Fruit fly (Drosophila melanogaster) whole organism, embryonic: ENCODE measurements around the gene CG18765.

Experiments
- Ada2b ChIP-seq: fragments of 200-800 bp; sonication (Bioruptor generic); IDR thresholded peaks from 2 replicates; pipeline ENCODE4 v1.3.6; 2022; ENCODE audit warnings: missing biosample characterization, missing genetic modification characterization
- B-H1 ChIP-seq: fragments of 200-800 bp; sonication (Bioruptor generic); IDR thresholded peaks from 3 replicates; pipeline ENCODE4 v1.3.6; 2022; ENCODE audit warnings: missing biosample characterization, missing genetic modification characterization
- B-H2 ChIP-seq: fragments of 200-800 bp; sonication (Bioruptor generic); optimal IDR thresholded peaks from 2 replicates; lab custom pipeline; 2018; ENCODE audit warnings: missing biosample characterization, mild to moderate bottlenecking, missing genetic modification characterization
- CG11093 ChIP-seq: fragments of 200-800 bp; sonication (Bioruptor generic); IDR thresholded peaks from 3 replicates; pipeline ENCODE4 v1.3.6; 2022; ENCODE audit warnings: missing biosample characterization, missing genetic modification characterization
- CG11398 ChIP-seq: fragments of 200-800 bp; sonication (Bioruptor generic); optimal IDR thresholded peaks from 2 replicates; lab custom pipeline; 2016; ENCODE audit warnings: missing biosample characterization, missing genetic modification characterization
- CG11696 ChIP-seq: fragments of 200-800 bp; sonication (Bioruptor generic); IDR thresholded peaks from 2 replicates; pipeline ENCODE4 v1.3.6; 2022; ENCODE audit warnings: missing biosample characterization, missing genetic modification characterization
- CG12104 ChIP-seq: fragments of 200-800 bp; sonication (Bioruptor generic); optimal IDR thresholded peaks from 3 replicates; lab custom pipeline; 2016; ENCODE audit warnings: missing biosample characterization, missing genetic modification characterization
- CG13123 ChIP-seq: fragments of 200-800 bp; sonication (Bioruptor generic); optimal IDR thresholded peaks from 2 replicates; lab custom pipeline; 2016; ENCODE audit warnings: missing biosample characterization, missing genetic modification characterization
- CG15073 ChIP-seq: fragments of 200-800 bp; sonication (Bioruptor generic); optimal IDR thresholded peaks from 2 replicates; lab custom pipeline; 2016; ENCODE audit warnings: missing biosample characterization, missing genetic modification characterization
- CG15269 ChIP-seq: fragments of 200-800 bp; sonication (Bioruptor generic); optimal IDR thresholded peaks from 2 replicates; lab custom pipeline; 2018; ENCODE audit warnings: missing biosample characterization, mild to moderate bottlenecking, missing genetic modification characterization, moderate library complexity
- CG1603 ChIP-seq: fragments of 200-800 bp; sonication (Bioruptor generic); optimal IDR thresholded peaks from 2 replicates; lab custom pipeline; 2019; ENCODE audit warnings: missing biosample characterization, mild to moderate bottlenecking, missing genetic modification characterization, moderate library complexity
- CG17912 ChIP-seq: fragments of 200-800 bp; sonication (Bioruptor generic); optimal IDR thresholded peaks from 2 replicates; lab custom pipeline; 2018; ENCODE audit warnings: missing biosample characterization, mild to moderate bottlenecking, missing genetic modification characterization
- CG18476 ChIP-seq: fragments of 200-800 bp; sonication (Bioruptor generic); optimal IDR thresholded peaks from 2 replicates; lab custom pipeline; 2016; ENCODE audit warnings: missing biosample characterization, mild to moderate bottlenecking, missing genetic modification characterization
- CG18599 ChIP-seq: fragments of 200-800 bp; sonication (Bioruptor generic); optimal IDR thresholded peaks from 3 replicates; lab custom pipeline; 2017; ENCODE audit warnings: missing biosample characterization, missing genetic modification characterization, mild to moderate bottlenecking, moderate library complexity, missing genetic modification reagents
- CG3163 ChIP-seq: fragments of 200-800 bp; sonication (Bioruptor generic); optimal IDR thresholded peaks from 3 replicates; lab custom pipeline; 2016; ENCODE audit warnings: missing biosample characterization, missing genetic modification characterization
- CG4328 ChIP-seq: fragments of 200-800 bp; sonication (Bioruptor generic); optimal IDR thresholded peaks from 3 replicates; lab custom pipeline; 2017; ENCODE audit warnings: missing biosample characterization, missing genetic modification reagents, missing genetic modification characterization
- CG4424 ChIP-seq: fragments of 200-800 bp; sonication (Bioruptor generic); optimal IDR thresholded peaks from 3 replicates; lab custom pipeline; 2016; ENCODE audit warnings: missing biosample characterization, missing genetic modification characterization
- CG4854 ChIP-seq: fragments of 200-800 bp; sonication (Bioruptor generic); optimal IDR thresholded peaks from 2 replicates; lab custom pipeline; 2016; ENCODE audit warnings: missing biosample characterization, missing genetic modification characterization, inconsistent platforms
- CG5180 ChIP-seq: fragments of 200-800 bp; sonication (Bioruptor generic); optimal IDR thresholded peaks from 3 replicates; lab custom pipeline; 2017; ENCODE audit warnings: missing biosample characterization, missing genetic modification characterization, mild to moderate bottlenecking, moderate library complexity, missing genetic modification reagents
- CG6683 ChIP-seq: fragments of 200-800 bp; sonication (Bioruptor generic); optimal IDR thresholded peaks from 2 replicates; lab custom pipeline; 2017; ENCODE audit warnings: missing biosample characterization, mild to moderate bottlenecking, missing genetic modification characterization, missing genetic modification reagents
- CG6689 ChIP-seq: fragments of 200-800 bp; sonication (Bioruptor generic); IDR thresholded peaks from 2 replicates; pipeline ENCODE4 v1.3.6; 2022; ENCODE audit warnings: missing biosample characterization, missing genetic modification characterization
- CG7357 ChIP-seq: fragments of 200-800 bp; sonication (Bioruptor generic); IDR thresholded peaks from 3 replicates; pipeline ENCODE4 v1.3.6; 2022; ENCODE audit warnings: missing biosample characterization, missing genetic modification characterization
- CG7839 ChIP-seq: fragments of 200-800 bp; sonication (Bioruptor generic); optimal IDR thresholded peaks from 3 replicates; lab custom pipeline; 2018; ENCODE audit warnings: missing biosample characterization, mild to moderate bottlenecking, missing genetic modification characterization, moderate library complexity
- CG8359 ChIP-seq: fragments of 200-800 bp; sonication (Bioruptor generic); optimal IDR thresholded peaks from 2 replicates; lab custom pipeline; 2017; ENCODE audit warnings: missing biosample characterization, mild to moderate bottlenecking, missing genetic modification characterization, borderline replicate concordance
- CG9609 ChIP-seq: fragments of 200-800 bp; sonication (Bioruptor generic); optimal IDR thresholded peaks from 3 replicates; lab custom pipeline; 2016; ENCODE audit warnings: missing biosample characterization, missing genetic modification characterization
- CrebB ChIP-seq: fragments of 200-800 bp; sonication (Bioruptor generic); optimal IDR thresholded peaks from 3 replicates; lab custom pipeline; 2018; ENCODE audit warnings: missing biosample characterization, mild to moderate bottlenecking, missing genetic modification characterization
- Dbx ChIP-seq: fragments of 200-800 bp; sonication (Bioruptor generic); IDR thresholded peaks from 3 replicates; pipeline ENCODE4 v1.3.6; 2022; ENCODE audit warnings: missing biosample characterization, missing genetic modification characterization
- Gsc ChIP-seq: fragments of 200-800 bp; sonication (Bioruptor generic); IDR thresholded peaks from 2 replicates; pipeline ENCODE4 v1.3.6; 2022; ENCODE audit warnings: missing biosample characterization, missing genetic modification characterization
- Gug ChIP-seq: fragments of 200-800 bp; sonication (Bioruptor generic); IDR thresholded peaks from 4 replicates; pipeline ENCODE4 v1.3.6; 2022; ENCODE audit warnings: missing biosample characterization, missing genetic modification characterization
- NfI ChIP-seq: fragments of 200-800 bp; sonication (Bioruptor generic); optimal IDR thresholded peaks from 3 replicates; lab custom pipeline; 2018; ENCODE audit warnings: missing biosample characterization, mild to moderate bottlenecking, missing genetic modification characterization, moderate library complexity
- Oaz ChIP-seq: fragments of 200-800 bp; sonication (Bioruptor generic); IDR thresholded peaks from 2 replicates; pipeline ENCODE4 v1.3.6; 2022; ENCODE audit warnings: missing biosample characterization, missing genetic modification characterization
- PHDP ChIP-seq: fragments of 200-800 bp; sonication (Bioruptor generic); optimal IDR thresholded peaks from 3 replicates; lab custom pipeline; 2018; ENCODE audit warnings: missing biosample characterization, mild to moderate bottlenecking, missing genetic modification characterization, moderate library complexity
- Stat92E ChIP-seq, 3 experiments: fragments of >200 bp in 2 of 3; fragments of 200-800 bp in 1 of 3; sonication (Bioruptor generic) in 1 of 3; optimal IDR thresholded peaks; 2 replicates each; lab custom pipeline; 2017 to 2019; ENCODE audit warnings: missing biosample characterization in 3 of 3, missing genetic modification characterization in 3 of 3, mild to moderate bottlenecking in 1 of 3, moderate library complexity in 1 of 3
- YL-1 ChIP-seq: fragments of 200-800 bp; sonication (Bioruptor generic); optimal IDR thresholded peaks from 3 replicates; lab custom pipeline; 2017; ENCODE audit warnings: missing biosample characterization, mild to moderate bottlenecking, missing genetic modification characterization
- ara ChIP-seq: fragments of 200-800 bp; sonication (Bioruptor generic); IDR thresholded peaks from 2 replicates; pipeline ENCODE4 v1.3.6; 2022; ENCODE audit warnings: missing biosample characterization, missing genetic modification characterization
- az2 ChIP-seq: fragments of 200-800 bp; sonication (Bioruptor generic); optimal IDR thresholded peaks from 3 replicates; lab custom pipeline; 2016; ENCODE audit warnings: missing biosample characterization, missing genetic modification characterization
- chinmo ChIP-seq: fragments of 200-800 bp; sonication (Bioruptor generic); IDR thresholded peaks from 4 replicates; pipeline ENCODE4 v1.3.6; 2022; ENCODE audit warnings: missing biosample characterization, missing genetic modification characterization; ENCODE audit not compliant: partially characterized antibody
- danr ChIP-seq: fragments of 200-800 bp; sonication (Bioruptor generic); IDR thresholded peaks from 2 replicates; pipeline ENCODE4 v1.3.6; 2022; ENCODE audit warnings: missing biosample characterization, missing genetic modification characterization
- dati ChIP-seq: fragments of 200-800 bp; sonication (Bioruptor generic); IDR thresholded peaks from 2 replicates; pipeline ENCODE4 v1.3.6; 2022; ENCODE audit warnings: missing biosample characterization, missing genetic modification characterization
- disco-r ChIP-seq: fragments of 200-800 bp; sonication (Bioruptor generic); optimal IDR thresholded peaks from 2 replicates; lab custom pipeline; 2016; ENCODE audit warnings: missing biosample characterization, missing genetic modification characterization
- dysf ChIP-seq: fragments of 200-800 bp; sonication (Bioruptor generic); IDR thresholded peaks from 3 replicates; pipeline ENCODE4 v1.3.6; 2022; ENCODE audit warnings: missing biosample characterization, missing genetic modification characterization
- gro ChIP-seq: fragments of 200-800 bp; sonication (Bioruptor generic); optimal IDR thresholded peaks from 2 replicates; lab custom pipeline; 2016; ENCODE audit warnings: missing biosample characterization, missing genetic modification characterization
- lilli ChIP-seq: fragments of 200-800 bp; sonication (Bioruptor generic); optimal IDR thresholded peaks from 3 replicates; lab custom pipeline; 2016; ENCODE audit warnings: missing biosample characterization, missing genetic modification characterization
- nmo ChIP-seq: fragments of 200-800 bp; sonication (Bioruptor generic); optimal IDR thresholded peaks from 2 replicates; lab custom pipeline; 2018; ENCODE audit warnings: missing biosample characterization, mild to moderate bottlenecking, missing genetic modification characterization, moderate library complexity
- otp ChIP-seq: fragments of 200-800 bp; sonication (Bioruptor generic); IDR thresholded peaks from 3 replicates; pipeline ENCODE4, ENCODE4 v1.3.6; 2022; ENCODE audit warnings: missing biosample characterization, missing genetic modification characterization
- pzg ChIP-seq: fragments of 200-800 bp; sonication (Bioruptor generic); optimal IDR thresholded peaks from 3 replicates; lab custom pipeline; 2018; ENCODE audit warnings: missing biosample characterization, mild to moderate bottlenecking, missing genetic modification characterization, moderate library complexity
- ranshi ChIP-seq: fragments of 200-800 bp; sonication (Bioruptor generic); IDR thresholded peaks from 2 replicates; pipeline ENCODE4 v1.3.6; 2022; ENCODE audit warnings: missing biosample characterization, missing genetic modification characterization
- shn ChIP-seq: fragments of 200-800 bp; sonication (Bioruptor generic); optimal IDR thresholded peaks from 3 replicates; lab custom pipeline; 2016; ENCODE audit warnings: missing biosample characterization, missing genetic modification characterization
- sisA ChIP-seq: fragments of 200-800 bp; sonication (Bioruptor generic); IDR thresholded peaks from 2 replicates; pipeline ENCODE4 v1.3.6; 2022; ENCODE audit warnings: missing biosample characterization, missing genetic modification characterization
- stwl ChIP-seq: fragments of 200-800 bp; sonication (Bioruptor generic); optimal IDR thresholded peaks from 3 replicates; lab custom pipeline; 2018; ENCODE audit warnings: missing biosample characterization, mild to moderate bottlenecking, missing genetic modification characterization, moderate library complexity
- trh ChIP-seq: fragments of 200-800 bp; sonication (Bioruptor generic); optimal IDR thresholded peaks from 2 replicates; lab custom pipeline; 2016; ENCODE audit warnings: missing biosample characterization, missing genetic modification characterization

CG18765 gene

dm6 chr3R:11657786-11658193 is 33.8 kb downstream of the CG18765 start (continued):
- TF ChIP-seq sisA (GFP tag; lab: Robert Waterston, UW) (no peak), dati (GFP tag; lab: Robert Waterston, UW) (no peak), otp (GFP tag; lab: Robert Waterston, UW) (no peak), CG5180 (no peak), CG13123 (GFP tag; lab: Kevin White, UChicago) (no peak), Gug (GFP tag; lab: Robert Waterston, UW) (no peak), CG17912 (GFP tag; lab: Kevin White, UChicago) (no peak), az2 (GFP tag; lab: Kevin White, UChicago) (no peak), CG1603 (peak; percentile 38), Gsc (no peak), CG3163 (GFP tag; lab: Kevin White, UChicago) (no peak), CG4854 (no peak), CG9609 (no peak), shn (GFP tag; lab: Kevin White, UChicago) (peak; percentile 39), trh (no peak), CG11093 (GFP tag; lab: Robert Waterston, UW) (no peak), nmo (GFP tag; lab: Kevin White, UChicago) (peak; percentile 16), CG8359 (GFP tag; lab: Kevin White, UChicago) (no peak), danr (no peak), lilli (GFP tag; lab: Kevin White, UChicago) (peak; percentile 61), CG18599 (GFP tag; lab: Kevin White, UChicago) (peak; percentile 44), CG7357 (GFP tag; lab: Robert Waterston, UW) (no peak), B-H1 (GFP tag; lab: Robert Waterston, UW) (no peak), PHDP (tag; lab: Kevin White, UChicago) (peak; percentile 44), ara (no peak), CG12104 (GFP tag; lab: Kevin White, UChicago) (no peak), YL-1 (no peak), Stat92E (GFP tag; optimal IDR thresholded peaks at IDR 0.05; lab: Kevin White, UChicago) (no peak), disco-r (GFP tag; lab: Kevin White, UChicago) (no peak), stwl (tag; lab: Kevin White, UChicago) (no peak), CG6689 (0 out of 2 replicates have a peak, but pooled peaks have one; percentile 24), NfI (GFP tag; lab: Kevin White, UChicago) (peak; percentile 27), Dbx (GFP tag; lab: Robert Waterston, UW) (0 out of 3 replicates have a peak, but pooled peaks have one; percentile 35), CG11696 (GFP tag; lab: Robert Waterston, UW) (no peak), B-H2 (GFP tag; lab: Kevin White, UChicago) (no peak), CG4424 (GFP tag; lab: Kevin White, UChicago) (peak; percentile 24), CG15269 (tag; lab: Kevin White, UChicago) (peak; percentile 3), CG6683 (GFP tag; lab: Kevin White, UChicago) (no peak), CG11398 (GFP tag; lab: Kevin White, UChicago) (no peak), gro (GFP tag; lab: Kevin White, UChicago) (peak; percentile 44), dysf (GFP tag; lab: Robert Waterston, UW) (peak; percentile 35; the same call in 1 of the 3 replicates), CG18476 (no peak), chinmo (GFP tag; lab: Robert Waterston, UW) (0 out of 4 replicates have a peak, but pooled peaks have one; percentile 67), ranshi (GFP tag; lab: Robert Waterston, UW) (peak; percentile 30; the same call in 1 of the 2 replicates), CrebB (tag; lab: Kevin White, UChicago) (no peak), CG7839 (tag; lab: Kevin White, UChicago) (peak; percentile 24), Oaz (no peak), pzg (GFP tag; lab: Kevin White, UChicago) (no peak), CG4328 (GFP tag; lab: Kevin White, UChicago) (no peak), CG15073 (no peak), Ada2b (no peak)
